Fruit fly (Drosophila melanogaster) S2 (cell line): ENCODE data around the gene CG34258.

Source experiments
- CG8478 ChIP-seq: fragments of >200 bp; optimal IDR thresholded peaks from 2 replicates; lab custom pipeline; 2018
- CTCF ChIP-seq, 2 experiments: fragments of >200 bp; optimal IDR thresholded peaks; 2 replicates each; lab custom pipeline; 2018

DNA sequence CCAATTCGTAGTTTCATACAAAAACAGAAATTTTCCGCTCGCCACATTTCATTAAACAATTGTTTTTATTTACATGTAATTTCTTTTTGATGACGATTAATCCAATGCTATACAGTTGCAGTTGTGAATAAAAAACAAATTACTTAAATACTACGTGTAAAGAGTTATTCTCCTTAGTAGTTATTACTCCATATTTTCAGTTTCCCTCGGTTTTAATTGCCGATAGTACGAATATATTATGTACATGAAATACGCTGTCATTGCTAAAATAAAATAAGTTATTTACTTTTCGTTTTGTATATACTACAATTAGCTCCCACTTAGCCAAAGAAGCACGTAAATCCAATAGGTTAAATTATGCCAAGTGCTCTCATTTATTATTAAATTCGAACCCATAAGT is 1.8 kb upstream of the CG34258 start, which contains the start of gene CG42655:
- TF ChIP-seq CTCF (optimal IDR thresholded peaks at IDR 0.05; lab: Kevin White, UChicago) (no peak), CG8478 (lab: Kevin White, UChicago) (no peak)
